Worm (Caenorhabditis elegans) whole organism, L1 larva: Measurements from ENCODE around the gene C55B6.4.
A peak's percentile ranks its signal among the peaks of the same experiment; 100 is the strongest.

ENCODE experiments used
- C34B4.2 ChIP-seq: sonication (generic microtip); optimal IDR thresholded peaks from 2 replicates; lab custom pipeline; 2017; ENCODE audit warnings: mild to moderate bottlenecking, missing genetic modification characterization, missing compliant biosample characterization
- Y116A8C.19 ChIP-seq: sonication (generic microtip); optimal IDR thresholded peaks from 2 replicates; lab custom pipeline; 2016; ENCODE audit warnings: missing compliant biosample characterization, missing genetic modification characterization, borderline replicate concordance
- blmp-1 ChIP-seq: fragments of 150-350 bp; optimal IDR thresholded peaks from 2 replicates; lab custom pipeline; 2014; ENCODE audit warnings: missing biosample characterization, missing genetic modification characterization
- ceh-63 ChIP-seq: fragments of 200-800 bp; sonication (Bioruptor generic); optimal IDR thresholded peaks from 2 replicates; lab custom pipeline; 2018; ENCODE audit warnings: mild to moderate bottlenecking, missing genetic modification characterization, missing compliant biosample characterization
- ceh-8 ChIP-seq: fragments of 200-800 bp; sonication (Bioruptor generic); optimal IDR thresholded peaks from 2 replicates; lab custom pipeline; 2018; ENCODE audit warnings: mild to moderate bottlenecking, missing genetic modification characterization, moderate library complexity, missing compliant biosample characterization
- ceh-88 ChIP-seq: fragments of 200-800 bp; sonication (Bioruptor generic); IDR thresholded peaks from 2 replicates; pipeline ENCODE4 v1.3.6; 2022; ENCODE audit warnings: missing genetic modification characterization, missing compliant biosample characterization
- ceh-90 ChIP-seq: sonication (generic microtip); optimal IDR thresholded peaks from 2 replicates; lab custom pipeline; 2016; ENCODE audit warnings: missing genetic modification characterization, missing compliant biosample characterization
- dpl-1 ChIP-seq, 3 experiments: fragments of 150-350 bp in 2 of 3; sonication (generic microtip) in 1 of 3; optimal IDR thresholded peaks; 2 replicates each; lab custom pipeline; 2014 to 2017; ENCODE audit warnings: missing biosample characterization in 3 of 3, missing genetic modification characterization in 3 of 3, missing genetic modification reagents in 3 of 3
- dsc-1 ChIP-seq: sonication (generic microtip); optimal IDR thresholded peaks from 2 replicates; lab custom pipeline; 2016; ENCODE audit warnings: mild to moderate bottlenecking, missing genetic modification characterization, missing compliant biosample characterization
- efl-1 ChIP-seq, 4 experiments: fragments of 150-350 bp; optimal IDR thresholded peaks in 3 of 4; peaks in 1 of 4; 1 replicate in 1 of 4; 2 replicates in 3 of 4; lab custom pipeline; 2014; ENCODE audit warnings: missing biosample characterization in 2 of 4, missing genetic modification characterization in 2 of 4, missing genetic modification reagents in 2 of 4
- egl-13 ChIP-seq: sonication (generic microtip); optimal IDR thresholded peaks from 2 replicates; lab custom pipeline; 2016; ENCODE audit warnings: missing genotype, missing genetic modification reagents, missing genetic modification characterization, missing compliant biosample characterization
- egl-27 ChIP-seq, 2 experiments: fragments of 150-350 bp in 1 of 2; sonication (generic microtip); optimal IDR thresholded peaks; 3 replicates each; lab custom pipeline; 2017 to 2018; ENCODE audit warnings: missing biosample characterization in 2 of 2, missing genetic modification characterization in 2 of 2, missing genetic modification reagents in 2 of 2
- ets-5 ChIP-seq: fragments of 200-800 bp; sonication (Bioruptor generic); IDR thresholded peaks from 2 replicates; pipeline ENCODE4 v1.3.6; 2022; ENCODE audit warnings: missing genetic modification characterization, missing compliant biosample characterization
- fkh-4 ChIP-seq: sonication (generic microtip); optimal IDR thresholded peaks from 2 replicates; lab custom pipeline; 2016; ENCODE audit warnings: missing compliant biosample characterization, missing genetic modification characterization, borderline replicate concordance
- fkh-8 ChIP-seq: sonication (generic microtip); optimal IDR thresholded peaks from 2 replicates; lab custom pipeline; 2016; ENCODE audit warnings: mild to moderate bottlenecking, missing genetic modification characterization, missing compliant biosample characterization
- hlh-17 ChIP-seq: fragments of 200-800 bp; sonication (Bioruptor generic); optimal IDR thresholded peaks from 2 replicates; lab custom pipeline; 2018; ENCODE audit warnings: missing genetic modification characterization, mild to moderate bottlenecking, missing compliant biosample characterization, moderate library complexity, borderline replicate concordance
- hlh-4 ChIP-seq: sonication (generic microtip); optimal IDR thresholded peaks from 2 replicates; lab custom pipeline; 2016; ENCODE audit warnings: mild to moderate bottlenecking, missing genetic modification characterization, missing compliant biosample characterization
- irx-1 ChIP-seq: sonication (generic microtip); optimal IDR thresholded peaks from 2 replicates; lab custom pipeline; 2016; ENCODE audit warnings: missing genetic modification characterization, missing compliant biosample characterization
- lin-13 ChIP-seq: fragments of 150-350 bp; optimal IDR thresholded peaks from 2 replicates; lab custom pipeline; 2014; ENCODE audit warnings: missing biosample characterization, missing genetic modification reagents, missing genetic modification characterization
- lin-14 ChIP-seq: fragments of 200-800 bp; sonication (Bioruptor generic); optimal IDR thresholded peaks from 2 replicates; lab custom pipeline; 2018; ENCODE audit warnings: mild to moderate bottlenecking, missing genetic modification characterization, moderate library complexity, missing compliant biosample characterization
- lin-15B ChIP-seq: fragments of 150-350 bp; sonication (generic microtip); optimal IDR thresholded peaks from 3 replicates; lab custom pipeline; 2014; ENCODE audit warnings: missing biosample characterization, missing genetic modification characterization
- lin-39 ChIP-seq: fragments of 150-350 bp; optimal IDR thresholded peaks from 2 replicates; lab custom pipeline; 2014; ENCODE audit warnings: missing biosample characterization, missing genetic modification reagents, missing genetic modification characterization
- lsy-2 ChIP-seq, 2 experiments: fragments of 150-350 bp; optimal IDR thresholded peaks; 2 replicates each; lab custom pipeline; 2014; ENCODE audit warnings: missing biosample characterization in 2 of 2, missing genetic modification characterization in 2 of 2
- mdl-1 ChIP-seq, 2 experiments: fragments of 150-350 bp; optimal IDR thresholded peaks; 2 replicates each; lab custom pipeline; 2014 to 2017; ENCODE audit warnings: missing biosample characterization in 2 of 2, missing genetic modification characterization in 2 of 2, inconsistent platforms in 1 of 2
- mep-1 ChIP-seq: fragments of 150-350 bp; optimal IDR thresholded peaks from 2 replicates; lab custom pipeline; 2014; ENCODE audit warnings: missing biosample characterization, missing genetic modification characterization
- nhr-11 ChIP-seq: fragments of 150-350 bp; optimal IDR thresholded peaks from 2 replicates; lab custom pipeline; 2014; ENCODE audit warnings: missing biosample characterization, missing genetic modification characterization
- nhr-19 ChIP-seq: fragments of 200-800 bp; sonication (Bioruptor generic); conservative IDR thresholded peaks from 2 replicates; pipeline ENCODE4 v1.3.6; 2022; ENCODE audit warnings: missing genetic modification characterization, missing compliant biosample characterization
- nhr-20 ChIP-seq: sonication (generic microtip); optimal IDR thresholded peaks from 2 replicates; lab custom pipeline; 2016; ENCODE audit warnings: mild to moderate bottlenecking, missing genetic modification characterization, missing compliant biosample characterization
- nhr-47 ChIP-seq: sonication (generic microtip); optimal IDR thresholded peaks from 2 replicates; lab custom pipeline; 2016; ENCODE audit warnings: mild to moderate bottlenecking, missing genetic modification characterization, moderate library complexity, missing compliant biosample characterization
- nhr-71 ChIP-seq: sonication (generic microtip); optimal IDR thresholded peaks from 2 replicates; lab custom pipeline; 2016; ENCODE audit warnings: mild to moderate bottlenecking, missing genetic modification characterization, moderate library complexity, missing compliant biosample characterization
- nhr-76 ChIP-seq: sonication (generic microtip); optimal IDR thresholded peaks from 2 replicates; lab custom pipeline; 2017; ENCODE audit warnings: missing biosample characterization, missing genetic modification characterization
- nhr-77 ChIP-seq: fragments of 150-350 bp; optimal IDR thresholded peaks from 2 replicates; lab custom pipeline; 2014; ENCODE audit warnings: missing biosample characterization, missing genetic modification characterization
- nhr-84 ChIP-seq: sonication (generic microtip); optimal IDR thresholded peaks from 2 replicates; lab custom pipeline; 2017; ENCODE audit warnings: missing biosample characterization, missing genetic modification characterization
- nhr-85 ChIP-seq: sonication (generic microtip); peaks from one replicate; lab custom pipeline; 2016; ENCODE audit warnings: missing genetic modification characterization, inconsistent platforms, missing compliant biosample characterization
- nhr-90 ChIP-seq: sonication (generic microtip); optimal IDR thresholded peaks from 2 replicates; lab custom pipeline; 2016; ENCODE audit warnings: mild to moderate bottlenecking, missing genetic modification characterization, missing compliant biosample characterization; ENCODE audit not compliant: poor library complexity
- pag-3 ChIP-seq: sonication (generic microtip); optimal IDR thresholded peaks from 2 replicates; lab custom pipeline; 2017; ENCODE audit warnings: missing genetic modification characterization, mild to moderate bottlenecking, missing compliant biosample characterization, antibody characterized with exemption, borderline replicate concordance; ENCODE audit not compliant: insufficient read depth
- pax-3 ChIP-seq: fragments of 200-800 bp; sonication (Bioruptor generic); optimal IDR thresholded peaks from 2 replicates; lab custom pipeline; 2018; ENCODE audit warnings: mild to moderate bottlenecking, missing genetic modification characterization, moderate library complexity, missing compliant biosample characterization
- pqm-1 ChIP-seq: sonication (generic microtip); optimal IDR thresholded peaks from 3 replicates; lab custom pipeline; 2017; ENCODE audit warnings: missing biosample characterization, missing genetic modification characterization
- rnt-1 ChIP-seq: sonication (generic microtip); optimal IDR thresholded peaks from 2 replicates; lab custom pipeline; 2016; ENCODE audit warnings: mild to moderate bottlenecking, missing genetic modification characterization, moderate library complexity, missing compliant biosample characterization
- snpc-4 ChIP-seq: fragments of 150-350 bp; optimal IDR thresholded peaks from 2 replicates; lab custom pipeline; 2014; ENCODE audit warnings: missing biosample characterization, missing genetic modification characterization
- snu-23 ChIP-seq: sonication (generic microtip); optimal IDR thresholded peaks from 2 replicates; lab custom pipeline; 2016; ENCODE audit warnings: missing genetic modification characterization, missing compliant biosample characterization
- sox-4 ChIP-seq: sonication (generic microtip); optimal IDR thresholded peaks from 2 replicates; lab custom pipeline; 2016; ENCODE audit warnings: missing genetic modification characterization, missing compliant biosample characterization
- sptf-1 ChIP-seq: fragments of 150-350 bp; optimal IDR thresholded peaks from 2 replicates; lab custom pipeline; 2014; ENCODE audit warnings: missing biosample characterization, missing genetic modification characterization
- sup-37 ChIP-seq: fragments of 200-800 bp; sonication (Bioruptor generic); optimal IDR thresholded peaks from 2 replicates; lab custom pipeline; 2018; ENCODE audit warnings: mild to moderate bottlenecking, missing genetic modification characterization, missing compliant biosample characterization
- swsn-7 ChIP-seq: sonication (generic microtip); optimal IDR thresholded peaks from 2 replicates; lab custom pipeline; 2016; ENCODE audit warnings: missing genetic modification characterization, missing compliant biosample characterization
- tbx-2 ChIP-seq: sonication (generic microtip); optimal IDR thresholded peaks from 2 replicates; lab custom pipeline; 2016; ENCODE audit warnings: missing genetic modification characterization, missing compliant biosample characterization
- unc-130 ChIP-seq: fragments of 150-350 bp; optimal IDR thresholded peaks from 2 replicates; lab custom pipeline; 2017; ENCODE audit warnings: missing biosample characterization, missing genetic modification characterization, inconsistent platforms
- xbp-1 ChIP-seq: sonication (generic microtip); optimal IDR thresholded peaks from 2 replicates; lab custom pipeline; 2016; ENCODE audit warnings: missing genetic modification characterization, missing compliant biosample characterization
- ztf-11 ChIP-seq, 2 experiments: sonication (generic microtip); optimal IDR thresholded peaks; 2 replicates each; lab custom pipeline; 2016 to 2017; ENCODE audit warnings: missing genetic modification characterization in 2 of 2, missing biosample characterization in 1 of 2, missing compliant biosample characterization in 1 of 2
- ztf-4 ChIP-seq: fragments of 150-350 bp; optimal IDR thresholded peaks from 2 replicates; lab custom pipeline; 2014; ENCODE audit warnings: missing biosample characterization, missing genetic modification characterization

The C55B6.4 gene

DNA sequence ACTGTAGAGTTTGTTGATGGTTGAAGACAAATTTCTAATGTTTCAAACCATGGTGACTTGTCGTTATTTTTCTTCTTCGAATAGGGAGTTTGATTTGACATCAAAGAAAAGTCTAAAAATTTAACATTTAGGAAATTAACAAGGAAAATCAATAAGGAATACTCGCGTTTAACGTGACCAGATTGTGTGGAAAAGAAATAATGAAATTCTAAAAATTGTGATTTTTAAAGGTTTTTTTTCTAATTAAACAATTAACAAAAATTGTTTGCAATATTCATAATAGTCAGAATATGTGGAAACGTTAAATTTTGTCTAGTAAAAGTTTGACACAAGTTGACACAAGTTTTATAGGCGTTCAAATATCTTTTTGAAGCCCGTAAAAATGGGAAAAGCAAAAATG is at the start of gene C55B6.4:
TSS of gene C55B6.4 (minus strand) at position 101 of the 400 bp plus-strand sequence.
- TF ChIP-seq ceh-8 (no peak), C34B4.2 (no peak), ztf-11 (tag; optimal IDR thresholded peaks at IDR 0.05; lab: Kevin White, UChicago) (no peak), ceh-88 (GFP tag; lab: Robert Waterston, UW) (no peak), fkh-4 (no peak)

- peak; percentile 29 for TF ChIP-seq tbx-2
- peak; percentile 90 for TF ChIP-seq dsc-1 (tag; lab: Kevin White, UChicago)
- no peak for TF ChIP-seq hlh-17
- no peak for TF ChIP-seq sup-37 (GFP tag; lab: Kevin White, UChicago)
- peak; percentile 100 for TF ChIP-seq pag-3 (tag; lab: Kevin White, UChicago)
- no peak for TF ChIP-seq ztf-4 (tag; lab: Kevin White, UChicago)
- TF ChIP-seq hlh-4 (tag; lab: Kevin White, UChicago) = no peak
- no peak for TF ChIP-seq nhr-77
- peak; percentile 39 for TF ChIP-seq xbp-1
- peak; percentile 62 for TF ChIP-seq nhr-20
- TF ChIP-seq nhr-11 (tag; lab: Kevin White, UChicago) = peak; percentile 1
- peak; percentile 62 for TF ChIP-seq mep-1
- peak; percentile 25 for TF ChIP-seq lin-39 (tag; lab: Kevin White, UChicago)
- TF ChIP-seq snu-23 (GFP tag; lab: Kevin White, UChicago) = peak; percentile 62
- TF ChIP-seq ztf-11 (tag; optimal IDR thresholded peaks at IDR 0.05; lab: Kevin White, UChicago) = no peak
- no peak for TF ChIP-seq C34B4.2
- TF ChIP-seq fkh-8 (tag; lab: Kevin White, UChicago) = no peak
- TF ChIP-seq egl-13 = no peak
- peak; percentile 44 for TF ChIP-seq irx-1 (tag; lab: Kevin White, UChicago)
- no peak for TF ChIP-seq lin-15B (tag; lab: Kevin White, UChicago)
- TF ChIP-seq pax-3 (tag; lab: Kevin White, UChicago) = no peak
- TF ChIP-seq ceh-63 = no peak
- TF ChIP-seq ets-5 = no peak
- TF ChIP-seq mdl-1 (tag; optimal IDR thresholded peaks at IDR 0.05; lab: Kevin White, UChicago) = no peak
- TF ChIP-seq rnt-1 = peak; percentile 74
- peak in 1 of 2 experiments; percentile 10 for TF ChIP-seq efl-1 (optimal IDR thresholded peaks at IDR 0.05; lab: Kevin White, UChicago)
- no peak for TF ChIP-seq efl-1 (GFP tag; optimal IDR thresholded peaks at IDR 0.05 in 1 of 2; lab: Kevin White, UChicago)
- peak; percentile 67 for TF ChIP-seq nhr-19
- peak; percentile 49 for TF ChIP-seq swsn-7 (tag; lab: Kevin White, UChicago)
- TF ChIP-seq lsy-2 (tag; optimal IDR thresholded peaks at IDR 0.05; lab: Kevin White, UChicago) = peak; percentile 38 to 53
- TF ChIP-seq sptf-1 (tag; lab: Kevin White, UChicago) = no peak
- TF ChIP-seq fkh-4 = peak; percentile 47
- TF ChIP-seq nhr-71 (tag; lab: Kevin White, UChicago) = peak; percentile 89
- no peak for TF ChIP-seq nhr-85 (tag; lab: Kevin White, UChicago)
- no peak for TF ChIP-seq nhr-90 (tag; lab: Kevin White, UChicago)
- peak; percentile 60 for TF ChIP-seq unc-130 (tag; lab: Kevin White, UChicago)
- TF ChIP-seq nhr-76 (tag; lab: Kevin White, UChicago) = no peak
- no peak for TF ChIP-seq lin-13 (GFP tag; lab: Kevin White, UChicago)
- TF ChIP-seq sox-4 (tag; lab: Kevin White, UChicago) = no peak
- TF ChIP-seq nhr-84 (tag; lab: Kevin White, UChicago) = no peak
- TF ChIP-seq egl-27 (tag; optimal IDR thresholded peaks at IDR 0.05; lab: Kevin White, UChicago) = no peak
- no peak for TF ChIP-seq blmp-1
- TF ChIP-seq ceh-90 = no peak
- no peak for TF ChIP-seq dpl-1 (GFP tag; optimal IDR thresholded peaks at IDR 0.05; lab: Kevin White, UChicago)
- peak; percentile 93 for TF ChIP-seq lin-14
- peak; percentile 14 for TF ChIP-seq nhr-47
- TF ChIP-seq Y116A8C.19 (tag; lab: Kevin White, UChicago) = no peak
- TF ChIP-seq ceh-8 = no peak
- no peak for TF ChIP-seq snpc-4 (tag; lab: Kevin White, UChicago)
- no peak for TF ChIP-seq pqm-1 (tag; lab: Kevin White, UChicago)
Measured at ce11 chrX:7236717-7237116, 49.2 kb upstream of the C55B6.4 start.
